Worm (Caenorhabditis elegans): ENCODE measurements around the gene ints-7.

DNA sequence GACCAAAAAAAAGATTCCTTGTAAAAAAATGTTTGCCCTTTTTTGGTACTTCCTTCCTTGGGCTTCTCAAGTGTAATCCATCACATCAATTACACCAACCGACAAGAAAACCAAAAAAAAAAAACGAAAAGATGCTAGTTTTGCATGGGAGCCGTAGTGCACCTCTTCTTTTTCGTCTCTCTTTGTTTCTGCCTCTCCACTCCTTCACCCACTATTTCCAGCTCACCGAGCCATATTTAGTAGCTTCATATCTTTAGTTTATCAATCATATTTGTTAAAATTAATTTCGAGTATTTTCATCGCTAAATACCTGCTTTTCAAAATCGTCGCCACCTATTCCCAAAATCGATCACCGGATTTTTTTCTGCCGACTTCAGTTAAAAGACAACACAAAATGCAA is 18.1 kb downstream of the ints-7 start, which contains the start of gene F07A11.4:
- TF ChIP-seq alr-1 (tag; optimal IDR thresholded peaks at IDR 0.05; ENCODE audit: borderline replicate concordance), result no peak
- TF ChIP-seq rnt-1 (tag; optimal IDR thresholded peaks at IDR 0.05), result no peak
- TF ChIP-seq skn-1 (tag; optimal IDR thresholded peaks at IDR 0.05), result no peak
- TF ChIP-seq fkh-10 (GFP tag; optimal IDR thresholded peaks at IDR 0.05), result no peak
- TF ChIP-seq nhr-76 (tag; optimal IDR thresholded peaks at IDR 0.05), result no peak
- no peak for TF ChIP-seq efl-1 (optimal IDR thresholded peaks at IDR 0.05)
- no peak for TF ChIP-seq efl-1 (GFP tag; optimal IDR thresholded peaks at IDR 0.05 in 1 of 2)
- no peak for TF ChIP-seq snpc-4 (tag; optimal IDR thresholded peaks at IDR 0.05)
- TF ChIP-seq ztf-4 (tag; optimal IDR thresholded peaks at IDR 0.05), result no peak
- TF ChIP-seq zag-1 (tag; optimal IDR thresholded peaks at IDR 0.05), result no peak
- no peak for TF ChIP-seq mep-1 (tag; optimal IDR thresholded peaks at IDR 0.05)
- no peak for TF ChIP-seq lir-3 (tag; optimal IDR thresholded peaks at IDR 0.05; ENCODE audit: poor library complexity)
- TF ChIP-seq fos-1 (tag; optimal IDR thresholded peaks at IDR 0.05), result no peak
